Fruit fly (Drosophila melanogaster): ENCODE measurements around the gene CG7565.

Gene CG7565

dm6 chr3L:8093553-8093952, 2.0 kb upstream of the CG7565 start:
- no peak for TF ChIP-seq CG17801 (GFP tag; optimal IDR thresholded peaks at IDR 0.05; ENCODE audit: partially characterized antibody)

dm6 chr3L:8086218-8086617, 5.4 kb downstream of the CG7565 start:
- TF ChIP-seq CG17801 (GFP tag; optimal IDR thresholded peaks at IDR 0.05; ENCODE audit: partially characterized antibody) = no peak

dm6 chr3L:8081822-8082221, 9.8 kb downstream of the CG7565 start:
- TF ChIP-seq CG17801 (GFP tag; optimal IDR thresholded peaks at IDR 0.05; ENCODE audit: partially characterized antibody) = peak; percentile 26

dm6 chr3L:8080790-8081189, 10.8 kb downstream of the CG7565 start:
- no peak for TF ChIP-seq CG17801 (GFP tag; optimal IDR thresholded peaks at IDR 0.05; ENCODE audit: partially characterized antibody)

dm6 chr3L:8079598-8079997, 12.0 kb downstream of the CG7565 start:
- TF ChIP-seq CG17801 (GFP tag; optimal IDR thresholded peaks at IDR 0.05; ENCODE audit: partially characterized antibody) = no peak

dm6 chr3L:8077953-8078352, 13.6 kb downstream of the CG7565 start:
- no peak for TF ChIP-seq CG17801 (GFP tag; optimal IDR thresholded peaks at IDR 0.05; ENCODE audit: partially characterized antibody)

dm6 chr3L:8077207-8077606, 14.4 kb downstream of the CG7565 start:
- peak; percentile 12 for TF ChIP-seq CG17801 (GFP tag; optimal IDR thresholded peaks at IDR 0.05; ENCODE audit: partially characterized antibody)

dm6 chr3L:8076160-8076559, 15.4 kb downstream of the CG7565 start:
- peak; percentile 57 for TF ChIP-seq CG17801 (GFP tag; optimal IDR thresholded peaks at IDR 0.05; ENCODE audit: partially characterized antibody)

- TF ChIP-seq CG17801 (GFP tag; optimal IDR thresholded peaks at IDR 0.05; ENCODE audit: partially characterized antibody) = no peak
Measured at dm6 chr3L:8074944-8075343, 16.6 kb downstream of the CG7565 start.

dm6 chr3L:8073872-8074271, 17.7 kb downstream of the CG7565 start:
- TF ChIP-seq CG17801 (GFP tag; optimal IDR thresholded peaks at IDR 0.05; ENCODE audit: partially characterized antibody) = no peak

- no peak for TF ChIP-seq CG17801 (GFP tag; optimal IDR thresholded peaks at IDR 0.05; ENCODE audit: partially characterized antibody)
Measured at dm6 chr3L:8073370-8073769, 18.2 kb downstream of the CG7565 start.

- TF ChIP-seq CG17801 (GFP tag; optimal IDR thresholded peaks at IDR 0.05; ENCODE audit: partially characterized antibody) = peak; percentile 62
Measured at dm6 chr3L:8072720-8073119, 18.9 kb downstream of the CG7565 start.

dm6 chr3L:8071693-8072260, 19.8 kb downstream of the CG7565 start:
- TF ChIP-seq CG17801 (GFP tag; optimal IDR thresholded peaks at IDR 0.05; ENCODE audit: partially characterized antibody) = no peak

dm6 chr3L:8071192-8071591, 20.4 kb downstream of the CG7565 start:
- no peak for TF ChIP-seq CG17801 (GFP tag; optimal IDR thresholded peaks at IDR 0.05; ENCODE audit: partially characterized antibody)

- TF ChIP-seq CG17801 (GFP tag; optimal IDR thresholded peaks at IDR 0.05; ENCODE audit: partially characterized antibody) = no peak
Measured at dm6 chr3L:8069860-8070259, 21.7 kb downstream of the CG7565 start, which contains the start of gene CG42591. Gene CG42591, minus strand, starts transcription at chr3L:8069960.

dm6 chr3L:8069167-8069566, 22.4 kb downstream of the CG7565 start, which contains the start of gene CG42590:
Gene CG42590, minus strand, starts transcription at chr3L:8069267.
- no peak for TF ChIP-seq CG17801 (GFP tag; optimal IDR thresholded peaks at IDR 0.05; ENCODE audit: partially characterized antibody)

- TF ChIP-seq CG17801 (GFP tag; optimal IDR thresholded peaks at IDR 0.05; ENCODE audit: partially characterized antibody) = no peak
Measured at dm6 chr3L:8068061-8068460, 23.5 kb downstream of the CG7565 start.

Measured in ovary, adult (tissue).